Worm (Caenorhabditis elegans): Measurements from ENCODE around the gene cid-1.

DNA sequence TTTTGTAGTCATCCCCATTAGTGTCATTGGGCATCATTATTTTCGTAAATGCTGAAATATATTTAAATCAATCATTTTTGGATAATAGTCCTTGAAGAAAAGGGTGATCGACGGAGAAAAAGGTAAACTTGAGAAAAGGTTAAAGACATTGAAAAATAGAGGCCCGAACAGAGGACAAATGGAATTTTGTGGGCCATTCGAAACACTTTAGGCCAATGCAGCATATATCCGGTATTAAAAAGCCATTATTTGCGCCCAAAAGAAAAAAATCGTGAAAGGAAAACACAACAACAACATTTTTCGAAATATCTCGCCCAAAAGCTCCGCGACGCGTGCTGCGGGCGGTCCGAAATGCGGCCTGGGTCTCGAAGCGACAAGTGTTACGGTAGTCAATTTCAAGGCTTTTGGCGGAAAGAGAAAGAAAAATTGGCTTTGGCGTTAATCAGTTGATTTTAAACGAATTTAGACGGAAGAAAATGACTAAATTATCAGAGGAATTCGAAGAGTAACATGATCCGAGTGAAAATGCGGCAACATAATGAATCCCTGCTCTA, 33.2 kb downstream of the cid-1 start, which contains the start of gene morc-1:
- TF ChIP-seq aly-2 (tag; optimal IDR thresholded peaks at IDR 0.05) (no peak), nhr-25 (tag; optimal IDR thresholded peaks at IDR 0.05) (no peak), R02D3.7 (tag; optimal IDR thresholded peaks at IDR 0.05) (no peak), nhr-77 (tag; optimal IDR thresholded peaks at IDR 0.05) (no peak), nhr-6 (tag; optimal IDR thresholded peaks at IDR 0.05) (no peak), F13H6.1 (tag; optimal IDR thresholded peaks at IDR 0.05) (no peak), ama-1 (optimal IDR thresholded peaks at IDR 0.05) (no peak), skn-1 (tag; optimal IDR thresholded peaks at IDR 0.05) (no peak), lin-11 (tag; optimal IDR thresholded peaks at IDR 0.05) (no peak), elt-3 (tag; optimal IDR thresholded peaks at IDR 0.05) (no peak), blmp-1 (tag; optimal IDR thresholded peaks at IDR 0.05; ENCODE audit: insufficient read depth) (no peak), ztf-11 (tag; optimal IDR thresholded peaks at IDR 0.05) (no peak), mdl-1 (tag; optimal IDR thresholded peaks at IDR 0.05) (no peak)

Measured in whole organism, L2 larva.